Worm (Caenorhabditis elegans) whole organism, young adult: ENCODE data around the gene ssp-32.

Experiments used
- B0019.2 ChIP-seq: fragments of 200-800 bp; sonication (Bioruptor generic); conservative IDR thresholded peaks from 2 replicates; pipeline ENCODE4 v1.3.6; 2022; ENCODE audit warnings: missing genetic modification reagents, missing genetic modification characterization, missing compliant biosample characterization
- D2030.7 ChIP-seq: fragments of 200-800 bp; sonication (Bioruptor generic); IDR thresholded peaks from 2 replicates; pipeline ENCODE4 v1.3.6; 2022; ENCODE audit warnings: missing genetic modification reagents, missing genetic modification characterization, missing compliant biosample characterization
- F22D6.2 ChIP-seq: sonication (generic microtip); optimal IDR thresholded peaks from 2 replicates; lab custom pipeline; 2016; ENCODE audit warnings: mild to moderate bottlenecking, missing genetic modification characterization, missing compliant biosample characterization
- F52B5.7 ChIP-seq: sonication (generic microtip); optimal IDR thresholded peaks from 2 replicates; lab custom pipeline; 2016; ENCODE audit warnings: mild to moderate bottlenecking, missing genetic modification characterization, missing compliant biosample characterization
- K12H6.12 ChIP-seq: fragments of 200-800 bp; sonication (Bioruptor generic); optimal IDR thresholded peaks from 2 replicates; lab custom pipeline; 2018; ENCODE audit warnings: mild to moderate bottlenecking, missing genetic modification characterization, missing compliant biosample characterization
- T07F8.4 ChIP-seq: sonication (generic microtip); optimal IDR thresholded peaks from 2 replicates; lab custom pipeline; 2016; ENCODE audit warnings: mild to moderate bottlenecking, missing genetic modification characterization, moderate library complexity, missing compliant biosample characterization
- aptf-2 ChIP-seq: fragments of 200-800 bp; sonication (Bioruptor generic); conservative IDR thresholded peaks from 2 replicates; pipeline ENCODE4 v1.3.6; 2022; ENCODE audit warnings: missing genetic modification reagents, missing genetic modification characterization, missing compliant biosample characterization
- athp-1 ChIP-seq: sonication (generic microtip); optimal IDR thresholded peaks from 2 replicates; lab custom pipeline; 2017; ENCODE audit warnings: mild to moderate bottlenecking, missing genetic modification characterization, missing compliant biosample characterization
- attf-3 ChIP-seq: fragments of 200-800 bp; sonication (Bioruptor generic); conservative IDR thresholded peaks from 2 replicates; pipeline ENCODE4 v1.3.6; 2022; ENCODE audit warnings: missing genetic modification reagents, missing genetic modification characterization, missing compliant biosample characterization
- attf-5 ChIP-seq: fragments of 200-800 bp; sonication (Bioruptor generic); optimal IDR thresholded peaks from 2 replicates; lab custom pipeline; 2018; ENCODE audit warnings: mild to moderate bottlenecking, missing genetic modification characterization, missing compliant biosample characterization
- ccch-3 ChIP-seq: fragments of 200-800 bp; sonication (Bioruptor generic); optimal IDR thresholded peaks from 2 replicates; lab custom pipeline; 2018; ENCODE audit warnings: mild to moderate bottlenecking, missing genetic modification characterization, missing compliant biosample characterization
- ceh-100 ChIP-seq: fragments of 200-800 bp; sonication (Bioruptor generic); IDR thresholded peaks from 2 replicates; pipeline ENCODE4 v1.3.6; 2022; ENCODE audit warnings: missing genetic modification reagents, missing genetic modification characterization, missing compliant biosample characterization
- ceh-58 ChIP-seq: fragments of 200-800 bp; sonication (Bioruptor generic); IDR thresholded peaks from 2 replicates; pipeline ENCODE4 v1.3.6; 2022; ENCODE audit warnings: missing genetic modification characterization, missing compliant biosample characterization
- chd-7 ChIP-seq: sonication (generic microtip); optimal IDR thresholded peaks from 2 replicates; lab custom pipeline; 2016; ENCODE audit warnings: mild to moderate bottlenecking, missing genetic modification characterization, moderate library complexity, missing compliant biosample characterization
- die-1 ChIP-seq: sonication (generic microtip); optimal IDR thresholded peaks from 2 replicates; lab custom pipeline; 2016; ENCODE audit warnings: missing genotype, mild to moderate bottlenecking, missing genetic modification characterization, missing compliant biosample characterization
- egl-18 ChIP-seq: fragments of 200-800 bp; sonication (Bioruptor generic); IDR thresholded peaks from 2 replicates; pipeline ENCODE4 v1.3.6; 2022; ENCODE audit warnings: missing genetic modification reagents, missing genetic modification characterization, missing compliant biosample characterization
- egl-44 ChIP-seq: fragments of 200-800 bp; sonication (Bioruptor generic); IDR thresholded peaks from 2 replicates; pipeline ENCODE4 v1.3.6; 2022; ENCODE audit warnings: missing genetic modification reagents, missing genetic modification characterization, missing compliant biosample characterization
- egrh-3 ChIP-seq: fragments of 200-800 bp; sonication (Bioruptor generic); IDR thresholded peaks from 2 replicates; pipeline ENCODE4 v1.3.6; 2022; ENCODE audit warnings: missing genetic modification reagents, missing genetic modification characterization, missing compliant biosample characterization
- him-1 ChIP-seq: sonication (generic microtip); optimal IDR thresholded peaks from 2 replicates; lab custom pipeline; 2016; ENCODE audit warnings: missing genotype, missing genetic modification reagents, missing genetic modification characterization, missing compliant biosample characterization
- hmg-1.2 ChIP-seq: fragments of 200-800 bp; sonication (Bioruptor generic); IDR thresholded peaks from 2 replicates; pipeline ENCODE4 v1.3.6; 2022; ENCODE audit warnings: missing genetic modification reagents, missing genetic modification characterization, missing compliant biosample characterization
- lsl-1 ChIP-seq: fragments of 200-800 bp; sonication (Bioruptor generic); optimal IDR thresholded peaks from 2 replicates; lab custom pipeline; 2018; ENCODE audit warnings: mild to moderate bottlenecking, missing genetic modification characterization, moderate library complexity, missing compliant biosample characterization
- madf-3 ChIP-seq: fragments of 200-800 bp; sonication (Bioruptor generic); IDR thresholded peaks from 2 replicates; pipeline ENCODE4 v1.3.6; 2022; ENCODE audit warnings: missing genetic modification reagents, missing genetic modification characterization, missing compliant biosample characterization
- madf-8 ChIP-seq: fragments of 200-800 bp; sonication (Bioruptor generic); conservative IDR thresholded peaks from 2 replicates; pipeline ENCODE4 v1.3.6; 2022; ENCODE audit warnings: missing genetic modification reagents, missing genetic modification characterization, missing compliant biosample characterization
- mcd-1 ChIP-seq: fragments of 200-800 bp; sonication (Bioruptor generic); IDR thresholded peaks from 2 replicates; pipeline ENCODE4 v1.3.6; 2022; ENCODE audit warnings: missing genetic modification reagents, missing genetic modification characterization, missing compliant biosample characterization
- mxl-1 ChIP-seq: sonication (generic microtip); optimal IDR thresholded peaks from 2 replicates; lab custom pipeline; 2016; ENCODE audit warnings: missing genetic modification characterization, missing compliant biosample characterization
- nfyb-1 ChIP-seq: fragments of 200-800 bp; sonication (Bioruptor generic); IDR thresholded peaks from 2 replicates; pipeline ENCODE4 v1.3.6; 2022; ENCODE audit warnings: missing genetic modification reagents, missing genetic modification characterization, missing compliant biosample characterization
- nhr-179 ChIP-seq: sonication (generic microtip); optimal IDR thresholded peaks from 2 replicates; lab custom pipeline; 2016; ENCODE audit warnings: mild to moderate bottlenecking, missing genetic modification characterization, missing compliant biosample characterization
- sdz-38 ChIP-seq: sonication (generic microtip); optimal IDR thresholded peaks from 2 replicates; lab custom pipeline; 2016; ENCODE audit warnings: missing genotype, missing genetic modification characterization, missing compliant biosample characterization
- sea-2 ChIP-seq: fragments of 200-800 bp; sonication (Bioruptor generic); IDR thresholded peaks from 2 replicates; pipeline ENCODE4 v1.3.6; 2022; ENCODE audit warnings: missing genetic modification characterization, missing compliant biosample characterization
- xnd-1 ChIP-seq: sonication (generic microtip); optimal IDR thresholded peaks from 2 replicates; lab custom pipeline; 2016; ENCODE audit warnings: missing genotype, missing genetic modification reagents, missing genetic modification characterization, missing compliant biosample characterization
- zim-3 ChIP-seq: sonication (generic microtip); optimal IDR thresholded peaks from 2 replicates; lab custom pipeline; 2017; ENCODE audit warnings: mild to moderate bottlenecking, missing genetic modification characterization, moderate library complexity, missing compliant biosample characterization
- ztf-22 ChIP-seq: fragments of 200-800 bp; sonication (Bioruptor generic); optimal IDR thresholded peaks from 2 replicates; lab custom pipeline; 2018; ENCODE audit warnings: mild to moderate bottlenecking, missing genetic modification characterization, moderate library complexity, missing compliant biosample characterization

ssp-32 gene

DNA sequence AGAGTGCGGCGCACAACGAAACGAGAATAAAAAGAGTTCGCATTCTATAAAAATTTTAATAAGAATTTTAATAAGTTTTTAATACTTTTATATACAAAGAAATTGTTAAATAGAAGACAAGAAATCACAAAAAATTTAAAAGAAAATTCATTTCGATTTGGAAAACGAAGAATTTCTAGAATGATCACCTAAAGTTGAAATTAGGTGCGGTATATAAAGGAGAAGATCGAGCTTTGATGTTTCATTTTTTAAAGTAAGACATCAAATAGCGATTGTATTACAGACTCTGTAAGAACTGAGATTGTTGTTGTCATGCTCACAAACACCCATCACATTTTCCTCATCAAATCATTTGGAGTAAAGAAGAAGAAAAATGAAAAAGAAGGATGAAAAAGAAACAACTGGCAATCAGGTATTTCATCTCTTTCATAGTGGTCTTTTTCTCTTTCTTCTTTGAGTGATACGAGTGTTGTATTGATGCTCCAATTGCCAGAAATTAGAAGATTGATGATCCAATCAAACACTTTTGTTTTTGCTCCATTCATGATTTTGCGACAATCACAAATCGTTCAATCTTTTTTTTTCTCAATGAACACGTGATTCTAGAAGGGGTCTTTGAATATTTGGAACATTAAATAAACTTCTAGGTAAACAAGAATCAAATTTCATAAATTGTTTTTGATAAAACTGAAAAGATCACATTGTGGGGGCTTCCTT, 33.1 kb downstream of the ssp-32 start, which contains the start of gene dur-1:
dur-1 (minus strand) TSS at position 51 of the 717 bp plus-strand sequence.
- TF ChIP-seq K12H6.12 (tag; lab: Kevin White, UChicago) (peak; percentile 25), mxl-1 (tag; lab: Kevin White, UChicago) (no peak), die-1 (tag; lab: Kevin White, UChicago) (no peak)

ce11 chrIV:9932055-9932454, 36.9 kb downstream of the ssp-32 start, which contains the start of the genes trmt-10A and F25H8.2:
trmt-10A (minus strand) TSS chrIV:9932213.
F25H8.2 (plus strand) TSS chrIV:9932235.
- TF ChIP-seq nhr-179 (tag; lab: Kevin White, UChicago) (no peak), attf-5 (GFP tag; lab: Kevin White, UChicago) (peak; percentile 54), die-1 (tag; lab: Kevin White, UChicago) (no peak), ceh-58 (no peak), attf-3 (peak; percentile 76), madf-8 (GFP tag; lab: Robert Waterston, UW) (no peak), T07F8.4 (tag; lab: Kevin White, UChicago) (no peak), mcd-1 (GFP tag; lab: Robert Waterston, UW) (peak; percentile 70), zim-3 (tag; lab: Kevin White, UChicago) (no peak), hmg-1.2 (GFP tag; lab: Robert Waterston, UW) (no peak), sdz-38 (no peak), athp-1 (tag; lab: Kevin White, UChicago) (no peak), ccch-3 (no peak), lsl-1 (GFP tag; lab: Kevin White, UChicago) (no peak), ceh-100 (no peak), chd-7 (tag; lab: Kevin White, UChicago) (no peak), nfyb-1 (GFP tag; lab: Robert Waterston, UW) (no peak), egl-18 (GFP tag; lab: Robert Waterston, UW) (no peak), egl-44 (GFP tag; lab: Robert Waterston, UW) (no peak), madf-3 (GFP tag; lab: Robert Waterston, UW) (no peak), xnd-1 (tag; lab: Kevin White, UChicago) (no peak), sea-2 (GFP tag; lab: Robert Waterston, UW) (no peak), egrh-3 (no peak)

DNA sequence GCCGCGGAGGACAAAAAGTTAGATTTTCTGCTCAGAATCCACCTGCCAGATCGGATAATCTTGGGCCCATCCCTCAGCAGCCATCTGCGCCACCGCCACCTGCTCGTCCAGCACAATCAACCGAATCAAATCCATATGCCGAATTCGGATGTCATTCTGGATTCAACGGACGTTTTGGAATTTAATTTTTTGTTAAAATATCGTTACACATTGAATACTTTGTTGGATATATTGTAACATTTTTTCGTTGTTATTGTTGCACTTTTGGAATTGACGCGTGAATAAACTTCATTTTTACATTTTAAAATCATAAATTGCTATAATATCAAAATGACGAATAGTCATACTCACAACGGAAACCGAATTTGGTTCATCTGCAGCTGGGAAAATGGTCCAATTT, 38.4 kb downstream of the ssp-32 start, which contains the start of gene spe-29:
spe-29 (plus strand) TSS at position 301 of the 400 bp plus-strand sequence.
- TF ChIP-seq F52B5.7 (tag; lab: Kevin White, UChicago) (no peak), nfyb-1 (GFP tag; lab: Robert Waterston, UW) (no peak)

DNA sequence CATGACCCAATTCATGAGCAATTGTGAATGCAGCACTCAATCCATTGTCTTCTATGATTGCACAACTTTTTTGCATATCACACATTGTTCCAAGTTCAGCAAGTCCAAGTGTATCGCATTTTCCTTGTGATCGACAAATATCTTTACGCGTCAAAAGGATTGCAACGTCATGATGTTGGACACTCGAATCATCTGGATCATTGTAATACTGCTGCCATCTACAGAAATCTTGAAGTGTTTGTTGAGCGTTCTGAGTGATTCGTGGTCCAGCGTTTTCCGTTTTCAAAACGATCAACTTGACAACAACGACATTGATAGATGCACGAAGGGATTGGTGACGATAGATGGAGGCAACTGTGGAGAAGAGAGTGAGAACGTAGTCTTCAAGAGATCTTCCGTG, 48.0 kb downstream of the ssp-32 start:
- TF ChIP-seq madf-3 (GFP tag; lab: Robert Waterston, UW) (0 out of 2 replicates have a peak, but pooled peaks have one; percentile 15), ztf-22 (GFP tag; lab: Kevin White, UChicago) (no peak)

DNA sequence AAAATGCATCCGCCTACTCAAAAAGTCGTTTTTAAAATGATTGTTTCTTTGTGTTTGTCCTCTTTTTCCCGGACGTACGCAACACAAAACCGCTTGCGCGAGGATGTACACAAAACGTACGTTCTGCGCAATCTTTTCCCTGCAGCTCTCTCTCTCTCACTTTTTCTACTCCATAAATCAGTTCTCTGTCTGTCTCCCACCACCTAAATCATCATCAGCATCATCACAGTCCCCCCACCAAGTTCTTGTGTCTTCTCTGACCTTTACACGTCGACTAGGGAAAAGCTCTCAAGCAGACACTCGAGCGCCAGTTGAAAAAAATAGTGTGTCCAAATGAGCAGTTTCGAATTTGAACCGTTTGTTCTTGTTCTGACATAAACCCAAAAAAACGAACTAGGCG, 49.1 kb downstream of the ssp-32 start:
- TF ChIP-seq ccch-3 (no peak), aptf-2 (no peak), him-1 (tag; lab: Kevin White, UChicago) (no peak), F22D6.2 (tag; lab: Kevin White, UChicago) (no peak), D2030.7 (GFP tag; lab: Robert Waterston, UW) (no peak), B0019.2 (GFP tag; lab: Robert Waterston, UW) (no peak)
